Fruit fly (Drosophila melanogaster): ENCODE measurements around the gene amx.
A peak's percentile ranks its signal among the peaks of the same experiment; 100 is the strongest.

amx gene

dm6 chrX:9252051-9252708, 5.0 kb upstream of the amx start (continued):
- no peak for TF ChIP-seq CG12104 (GFP tag; optimal IDR thresholded peaks at IDR 0.05)
- TF ChIP-seq gfzf (GFP tag; optimal IDR thresholded peaks at IDR 0.05): no peak
- no peak for TF ChIP-seq ash1 (GFP tag; optimal IDR thresholded peaks at IDR 0.05)
- TF ChIP-seq CG31388 (GFP tag; optimal IDR thresholded peaks at IDR 0.05): no peak
- peak; percentile 70 for TF ChIP-seq Med (GFP tag)
- TF ChIP-seq Rx (GFP tag; IDR thresholded peaks at IDR 0.05): no peak
- TF ChIP-seq Hr3 (GFP tag; optimal IDR thresholded peaks at IDR 0.05): no peak
- no peak for TF ChIP-seq Sry-β (GFP tag; optimal IDR thresholded peaks at IDR 0.05)
- no peak for TF ChIP-seq amos (GFP tag; IDR thresholded peaks at IDR 0.05; ENCODE audit: partially characterized antibody)
- no peak for TF ChIP-seq CG1792 (GFP tag; optimal IDR thresholded peaks at IDR 0.05)
- 0 out of 2 replicates have a peak, but pooled peaks have one; percentile 12 for TF ChIP-seq ttk (GFP tag; IDR thresholded peaks at IDR 0.05)
- TF ChIP-seq maf-S (GFP tag; optimal IDR thresholded peaks at IDR 0.05): no peak
- TF ChIP-seq ken (GFP tag; IDR thresholded peaks at IDR 0.05): no peak
- no peak for TF ChIP-seq Atf6 (GFP tag; IDR thresholded peaks at IDR 0.05)
- no peak for TF ChIP-seq CG1024 (GFP tag; IDR thresholded peaks at IDR 0.05)
- TF ChIP-seq TFAM (GFP tag; optimal IDR thresholded peaks at IDR 0.05): no peak
- TF ChIP-seq Dll (GFP tag; IDR thresholded peaks at IDR 0.05; ENCODE audit: partially characterized antibody): no peak
- TF ChIP-seq ems (GFP tag; optimal IDR thresholded peaks at IDR 0.05): no peak
- TF ChIP-seq CG34376 (GFP tag; optimal IDR thresholded peaks at IDR 0.05): no peak
- no peak for TF ChIP-seq CHES-1-like (GFP tag; optimal IDR thresholded peaks at IDR 0.05)
- no peak for TF ChIP-seq Jarid2 (GFP tag; optimal IDR thresholded peaks at IDR 0.05)
- no peak for TF ChIP-seq CG13624 (GFP tag; optimal IDR thresholded peaks at IDR 0.05)
- no peak for TF ChIP-seq CG14965 (GFP tag; optimal IDR thresholded peaks at IDR 0.05; ENCODE audit: borderline replicate concordance)
- TF ChIP-seq Six4 (GFP tag; optimal IDR thresholded peaks at IDR 0.05): no peak
- 0 out of 2 replicates have a peak, but pooled peaks have one; percentile 16 for TF ChIP-seq dati (GFP tag; IDR thresholded peaks at IDR 0.05)
- TF ChIP-seq CG3407 (GFP tag; optimal IDR thresholded peaks at IDR 0.05): no peak
- no peak for TF ChIP-seq pros (GFP tag; optimal IDR thresholded peaks at IDR 0.05)
- no peak for TF ChIP-seq Aef1 (GFP tag; IDR thresholded peaks at IDR 0.05)
- TF ChIP-seq CG32772 (GFP tag; IDR thresholded peaks at IDR 0.05): no peak
- TF ChIP-seq esg (GFP tag; conservative IDR thresholded peaks at IDR 0.05): no peak
- 0 out of 2 replicates have a peak, but pooled peaks have one; percentile 17 for TF ChIP-seq CG14441 (GFP tag; IDR thresholded peaks at IDR 0.05)
- no peak for TF ChIP-seq pho (GFP tag; optimal IDR thresholded peaks at IDR 0.05)
- no peak for TF ChIP-seq chif (GFP tag; optimal IDR thresholded peaks at IDR 0.05)
- 0 out of 3 replicates have a peak, but pooled peaks have one; percentile 12 for TF ChIP-seq otp (GFP tag; IDR thresholded peaks at IDR 0.05)
- TF ChIP-seq jing (GFP tag; optimal IDR thresholded peaks at IDR 0.05): no peak
- no peak for TF ChIP-seq Myb (GFP tag; optimal IDR thresholded peaks at IDR 0.05)
- no peak for TF ChIP-seq CG9437 (GFP tag; optimal IDR thresholded peaks at IDR 0.05)
- TF ChIP-seq fd96Cb (tag; optimal IDR thresholded peaks at IDR 0.05): no peak
- TF ChIP-seq D19A (tag; optimal IDR thresholded peaks at IDR 0.05): no peak
- TF ChIP-seq ro (GFP tag; IDR thresholded peaks at IDR 0.05): no peak
- peak; percentile 88 for TF ChIP-seq Ets65A (GFP tag)
- no peak for TF ChIP-seq MTF-1 (GFP tag; optimal IDR thresholded peaks at IDR 0.05; ENCODE audit: borderline replicate concordance)
- TF ChIP-seq lbe (GFP tag; optimal IDR thresholded peaks at IDR 0.05): no peak
- TF ChIP-seq CG15696 (tag; optimal IDR thresholded peaks at IDR 0.05): no peak
- TF ChIP-seq CG7928 (GFP tag; optimal IDR thresholded peaks at IDR 0.05): no peak

All from whole organism, embryonic.